1 worm cellular context compared by ENCODE assay signal in genomic region chrX:9431002-9431482, ce11.
TF ChIP-seq lines count a peak whose summit lies in the region.

TSS of gene B0272.3 (plus strand) at chrX:9431432.

TF ChIP-seq in whole organism, L1 larva, 84 proteins besides CTCF, POLR2A, EP300 and RAD21 (continued from another document):
- TF ChIP-seq fkh-4 (tag; optimal IDR thresholded peaks at IDR 0.05; lab: Kevin White, UChicago; ENCODE audit: borderline replicate concordance), result no peak
- TF ChIP-seq unc-30 (tag; optimal IDR thresholded peaks at IDR 0.05; lab: Kevin White, UChicago), result no peak
- TF ChIP-seq nhr-77 (tag; optimal IDR thresholded peaks at IDR 0.05; lab: Kevin White, UChicago), result peak; percentile 56
- no peak for TF ChIP-seq nhr-84 (tag; optimal IDR thresholded peaks at IDR 0.05; lab: Kevin White, UChicago)
- TF ChIP-seq C34B4.2 (tag; optimal IDR thresholded peaks at IDR 0.05; lab: Kevin White, UChicago), result no peak
- TF ChIP-seq dsc-1 (tag; optimal IDR thresholded peaks at IDR 0.05; lab: Kevin White, UChicago), result no peak
- TF ChIP-seq ceh-88 (GFP tag; IDR thresholded peaks at IDR 0.05; lab: Robert Waterston, UW), result no peak
- TF ChIP-seq aly-2 (tag; optimal IDR thresholded peaks at IDR 0.05; lab: Kevin White, UChicago), result no peak
- peak; percentile 57 for TF ChIP-seq rnt-1 (tag; optimal IDR thresholded peaks at IDR 0.05; lab: Kevin White, UChicago)
- TF ChIP-seq zip-4 (GFP tag; optimal IDR thresholded peaks at IDR 0.05; lab: Kevin White, UChicago), result no peak
- no peak for TF ChIP-seq grh-1 (GFP tag; IDR thresholded peaks at IDR 0.05; lab: Robert Waterston, UW)
- TF ChIP-seq F16B12.6 (tag; optimal IDR thresholded peaks at IDR 0.05; lab: Kevin White, UChicago), result no peak
- TF ChIP-seq snu-23 (GFP tag; optimal IDR thresholded peaks at IDR 0.05; lab: Kevin White, UChicago), result peak; percentile 80
- TF ChIP-seq lin-15B (tag; optimal IDR thresholded peaks at IDR 0.05; lab: Kevin White, UChicago), result no peak
- TF ChIP-seq nhr-20 (tag; optimal IDR thresholded peaks at IDR 0.05; lab: Kevin White, UChicago), result peak; percentile 95
- no peak for TF ChIP-seq nhr-237 (tag; optimal IDR thresholded peaks at IDR 0.05; lab: Kevin White, UChicago)
- TF ChIP-seq lsy-2 (tag; optimal IDR thresholded peaks at IDR 0.05; lab: Kevin White, UChicago), result peak; percentile 4 to 44
- TF ChIP-seq blmp-1 (tag; optimal IDR thresholded peaks at IDR 0.05; lab: Kevin White, UChicago), result peak; percentile 63
- no peak for TF ChIP-seq lir-3 (tag; optimal IDR thresholded peaks at IDR 0.05; lab: Kevin White, UChicago; ENCODE audit: poor library complexity)
- no peak for TF ChIP-seq lin-39 (tag; optimal IDR thresholded peaks at IDR 0.05; lab: Kevin White, UChicago)
- TF ChIP-seq swsn-7 (tag; optimal IDR thresholded peaks at IDR 0.05; lab: Kevin White, UChicago), result peak; percentile 38
- TF ChIP-seq elt-2 (tag; optimal IDR thresholded peaks at IDR 0.05; lab: Kevin White, UChicago), result peak; percentile 81
- peak; percentile 20 for TF ChIP-seq nhr-47 (tag; optimal IDR thresholded peaks at IDR 0.05; lab: Kevin White, UChicago)
- TF ChIP-seq isw-1 (GFP tag; IDR thresholded peaks at IDR 0.05; lab: Robert Waterston, UW), result no peak
- TF ChIP-seq lin-14 (GFP tag; optimal IDR thresholded peaks at IDR 0.05; lab: Kevin White, UChicago), result peak; percentile 83
- TF ChIP-seq nhr-71 (tag; optimal IDR thresholded peaks at IDR 0.05; lab: Kevin White, UChicago), result peak; percentile 72
- no peak for TF ChIP-seq irx-1 (tag; optimal IDR thresholded peaks at IDR 0.05; lab: Kevin White, UChicago)
- TF ChIP-seq nhr-76 (tag; optimal IDR thresholded peaks at IDR 0.05; lab: Kevin White, UChicago), result no peak
- TF ChIP-seq mdl-1 (tag; optimal IDR thresholded peaks at IDR 0.05; lab: Kevin White, UChicago), result peak in 1 of 2 experiments; percentile 59
- no peak for TF ChIP-seq sox-4 (tag; optimal IDR thresholded peaks at IDR 0.05; lab: Kevin White, UChicago)
- no peak for TF ChIP-seq lin-13 (GFP tag; optimal IDR thresholded peaks at IDR 0.05; lab: Kevin White, UChicago)
- TF ChIP-seq sptf-1 (tag; optimal IDR thresholded peaks at IDR 0.05; lab: Kevin White, UChicago), result no peak
- TF ChIP-seq skn-1 (tag; optimal IDR thresholded peaks at IDR 0.05; lab: Kevin White, UChicago), result peak; percentile 25
- TF ChIP-seq jun-1 (tag; optimal IDR thresholded peaks at IDR 0.05; lab: Kevin White, UChicago), result no peak
- TF ChIP-seq nhr-11 (tag; optimal IDR thresholded peaks at IDR 0.05; lab: Kevin White, UChicago), result no peak
- TF ChIP-seq zag-1 (tag; optimal IDR thresholded peaks at IDR 0.05; lab: Kevin White, UChicago), result no peak
- no peak for TF ChIP-seq C04F5.9 (tag; optimal IDR thresholded peaks at IDR 0.05; lab: Kevin White, UChicago)
- no peak for TF ChIP-seq unc-98 (GFP tag; IDR thresholded peaks at IDR 0.05; lab: Robert Waterston, UW)
- TF ChIP-seq mef-2 (tag; optimal IDR thresholded peaks at IDR 0.05; lab: Kevin White, UChicago), result no peak
- TF ChIP-seq xbp-1 (tag; optimal IDR thresholded peaks at IDR 0.05; lab: Kevin White, UChicago), result peak; percentile 36
- TF ChIP-seq nhr-90 (tag; optimal IDR thresholded peaks at IDR 0.05; lab: Kevin White, UChicago; ENCODE audit: poor library complexity), result peak; percentile 51
- TF ChIP-seq ztf-11 (tag; optimal IDR thresholded peaks at IDR 0.05; lab: Kevin White, UChicago), result no peak
- no peak for TF ChIP-seq nhr-28 (tag; optimal IDR thresholded peaks at IDR 0.05; lab: Kevin White, UChicago)
- no peak for TF ChIP-seq ceh-8 (GFP tag; optimal IDR thresholded peaks at IDR 0.05; lab: Kevin White, UChicago)
- no peak for TF ChIP-seq fkh-8 (tag; optimal IDR thresholded peaks at IDR 0.05; lab: Kevin White, UChicago)
- no peak for TF ChIP-seq egl-13 (tag; optimal IDR thresholded peaks at IDR 0.05; lab: Kevin White, UChicago)
- no peak for TF ChIP-seq ama-1 (optimal IDR thresholded peaks at IDR 0.05; lab: Kevin White, UChicago)
- no peak for TF ChIP-seq Y116A8C.19 (tag; optimal IDR thresholded peaks at IDR 0.05; lab: Kevin White, UChicago; ENCODE audit: borderline replicate concordance)
- TF ChIP-seq tbx-2 (tag; optimal IDR thresholded peaks at IDR 0.05; lab: Kevin White, UChicago), result peak; percentile 32
- no peak for TF ChIP-seq ces-1 (GFP tag; optimal IDR thresholded peaks at IDR 0.05; lab: Kevin White, UChicago)
- no peak for TF ChIP-seq fos-1 (tag; optimal IDR thresholded peaks at IDR 0.05; lab: Kevin White, UChicago)
- TF ChIP-seq unc-62 (GFP tag; optimal IDR thresholded peaks at IDR 0.05; lab: Kevin White, UChicago), result no peak
- peak in 1 of 2 experiments; percentile 68 for TF ChIP-seq lin-35 (GFP tag; optimal IDR thresholded peaks at IDR 0.05; lab: Kevin White, UChicago)
- peak in 1 of 3 experiments; percentile 20 for TF ChIP-seq dpl-1 (GFP tag; optimal IDR thresholded peaks at IDR 0.05; lab: Kevin White, UChicago)
- peak; percentile 36 for TF ChIP-seq mep-1 (tag; optimal IDR thresholded peaks at IDR 0.05; lab: Kevin White, UChicago)
- TF ChIP-seq aha-1 (tag; optimal IDR thresholded peaks at IDR 0.05; lab: Kevin White, UChicago), result no peak
- TF ChIP-seq nhr-85 (tag; lab: Kevin White, UChicago), result peak; percentile 85
- TF ChIP-seq efl-3 (GFP tag; optimal IDR thresholded peaks at IDR 0.05; lab: Kevin White, UChicago), result no peak
- no peak for TF ChIP-seq ceh-63 (GFP tag; optimal IDR thresholded peaks at IDR 0.05; lab: Kevin White, UChicago)
- TF ChIP-seq vab-15 (tag; optimal IDR thresholded peaks at IDR 0.05; lab: Kevin White, UChicago), result no peak
- peak in 1 of 3 experiments; percentile 29 for TF ChIP-seq ceh-82 (tag; optimal IDR thresholded peaks at IDR 0.05; lab: Kevin White, UChicago)
- no peak for TF ChIP-seq ceh-90 (tag; optimal IDR thresholded peaks at IDR 0.05; lab: Kevin White, UChicago)
